Worm (Caenorhabditis elegans) whole organism, L2 larva: ENCODE results near the gene srv-1.

Experiments
- F13H6.1 ChIP-seq: sonication (generic microtip); optimal IDR thresholded peaks from 2 replicates; lab custom pipeline; 2016; ENCODE audit warnings: missing genetic modification characterization, missing compliant biosample characterization
- ceh-82 ChIP-seq: fragments of 150-350 bp; optimal IDR thresholded peaks from 2 replicates; lab custom pipeline; 2014; ENCODE audit warnings: missing biosample characterization, missing genetic modification characterization
- elt-1 ChIP-seq: fragments of 150-350 bp; optimal IDR thresholded peaks from 2 replicates; lab custom pipeline; 2014; ENCODE audit warnings: missing biosample characterization, missing genetic modification characterization
- nhr-11 ChIP-seq: fragments of 150-350 bp; optimal IDR thresholded peaks from 2 replicates; lab custom pipeline; 2014; ENCODE audit warnings: missing biosample characterization, missing genetic modification characterization
- nhr-237 ChIP-seq: fragments of 150-350 bp; optimal IDR thresholded peaks from 2 replicates; lab custom pipeline; 2014; ENCODE audit warnings: missing biosample characterization, missing genetic modification characterization
- nhr-25 ChIP-seq: fragments of 150-350 bp; sonication (generic microtip); optimal IDR thresholded peaks from 3 replicates; lab custom pipeline; 2014; ENCODE audit warnings: missing biosample characterization, missing genetic modification characterization
- nhr-6 ChIP-seq: fragments of 150-350 bp; optimal IDR thresholded peaks from 2 replicates; lab custom pipeline; 2014; ENCODE audit warnings: missing biosample characterization, missing genetic modification characterization
- skn-1 ChIP-seq: sonication (generic microtip); optimal IDR thresholded peaks from 2 replicates; lab custom pipeline; 2017; ENCODE audit warnings: missing biosample characterization, missing genetic modification characterization
- zag-1 ChIP-seq: fragments of 150-350 bp; optimal IDR thresholded peaks from 2 replicates; lab custom pipeline; 2014; ENCODE audit warnings: missing biosample characterization, missing genetic modification characterization

- TF ChIP-seq ceh-82 (tag; lab: Kevin White, UChicago): no peak
- no peak for TF ChIP-seq nhr-11 (tag; lab: Kevin White, UChicago)
- peak; percentile 24 for TF ChIP-seq F13H6.1 (tag; lab: Kevin White, UChicago)
- no peak for TF ChIP-seq elt-1 (tag; lab: Kevin White, UChicago)
- no peak for TF ChIP-seq nhr-6
- no peak for TF ChIP-seq nhr-237 (tag; lab: Kevin White, UChicago)
- TF ChIP-seq zag-1 (tag; lab: Kevin White, UChicago): no peak
- TF ChIP-seq nhr-25: no peak
- TF ChIP-seq skn-1: no peak
Observed at ce11 chrIII:6871067-6871466, 20.9 kb downstream of the srv-1 start.
